Fruit fly (Drosophila melanogaster): ENCODE results near the gene CG9393.

DNA sequence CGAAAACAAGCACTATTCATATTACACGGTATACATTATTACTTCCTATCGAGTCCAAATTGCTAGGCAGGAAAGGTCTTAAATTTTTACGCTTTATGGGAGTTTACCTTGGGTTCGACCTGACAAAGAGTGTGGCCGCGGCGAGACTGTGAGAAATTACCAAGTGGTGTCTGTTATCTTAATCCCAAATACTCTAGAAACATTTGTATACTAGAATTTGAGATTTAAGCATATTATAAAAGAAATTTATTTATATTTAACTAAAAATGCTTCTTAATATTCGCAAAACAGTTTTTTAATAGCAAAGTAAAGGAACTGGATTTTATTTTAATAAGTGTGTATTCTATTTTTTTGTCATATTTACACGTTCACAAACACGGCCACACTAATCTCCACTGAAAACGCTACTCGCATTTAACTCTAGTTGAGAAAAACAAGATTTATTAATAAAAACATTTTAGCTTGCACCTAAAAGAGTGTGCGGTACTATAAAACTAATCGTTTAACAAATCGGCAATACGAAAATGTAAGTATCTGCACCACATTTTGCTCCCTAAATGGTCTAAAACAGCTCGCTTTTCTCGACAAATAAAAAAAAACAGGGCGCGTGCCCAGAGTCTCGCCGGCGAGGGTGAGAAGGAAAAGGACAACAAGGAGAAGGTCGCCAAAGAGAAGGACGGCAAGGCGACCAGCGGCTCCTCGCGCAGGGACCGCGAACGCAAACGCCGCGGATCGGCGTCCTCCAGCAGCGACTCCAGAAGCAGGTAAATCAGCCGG is 11.6 kb downstream of the CG9393 start, which contains the start of the genes mura and RnpS1:
- TF ChIP-seq Dif (GFP tag; optimal IDR thresholded peaks at IDR 0.05; ENCODE audit: partially characterized antibody) (no peak), usp (GFP tag; optimal IDR thresholded peaks at IDR 0.05) (no peak), Hr83 (GFP tag; optimal IDR thresholded peaks at IDR 0.05; ENCODE audit: poor library complexity, severe bottlenecking) (no peak), CrebA (GFP tag; optimal IDR thresholded peaks at IDR 0.05; ENCODE audit: borderline replicate concordance) (no peak)
